Fruit fly (Drosophila melanogaster) Kc167 (cell line): Measurements from ENCODE around the gene Pat1.

Experiments used
- Myc ChIP-seq: fragments of >200 bp; optimal IDR thresholded peaks from 2 replicates; lab custom pipeline; 2017; ENCODE audit warnings: missing external identifiers
- Sin3A ChIP-seq: fragments of >200 bp; optimal IDR thresholded peaks from 2 replicates; lab custom pipeline; 2018; ENCODE audit warnings: missing external identifiers
- h ChIP-seq: fragments of >200 bp; optimal IDR thresholded peaks from 3 replicates; lab custom pipeline; 2018; ENCODE audit warnings: missing external identifiers
- insv ChIP-seq: fragments of >200 bp; optimal IDR thresholded peaks from 3 replicates; lab custom pipeline; 2018; ENCODE audit warnings: missing external identifiers
- psq ChIP-seq: fragments of >200 bp; optimal IDR thresholded peaks from 2 replicates; lab custom pipeline; 2017; ENCODE audit warnings: missing external identifiers
- ttk ChIP-seq: sonication (Bioruptor generic); optimal IDR thresholded peaks from 2 replicates; lab custom pipeline; 2017; ENCODE audit warnings: missing external identifiers

Gene Pat1

DNA sequence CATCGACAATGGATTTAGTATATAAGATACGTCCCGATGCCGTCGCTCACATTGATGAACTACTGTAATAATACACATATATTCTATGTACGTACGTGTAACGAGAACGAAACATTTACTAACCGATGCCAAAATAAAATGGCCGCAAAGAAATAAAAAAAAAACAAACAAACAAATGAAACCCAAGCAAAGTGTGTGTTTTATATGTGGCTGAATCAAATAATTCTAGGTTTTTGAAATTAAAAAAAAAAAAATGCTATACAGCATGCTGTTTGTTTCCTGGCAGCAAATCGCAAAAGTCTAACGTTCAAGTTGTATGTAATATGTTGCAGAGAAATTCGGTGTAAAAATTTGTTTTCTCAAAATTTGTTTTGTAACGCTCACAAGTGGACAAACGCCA, 1.6 kb upstream of the Pat1 start, which contains the start of gene CG17717:
TSS of gene CG17717 (plus strand) at position 301 of the 400 bp plus-strand sequence.
- TF ChIP-seq psq (lab: Kevin White, UChicago) (no peak), Myc (lab: Kevin White, UChicago) (no peak), Sin3A (lab: Kevin White, UChicago) (no peak), h (no peak), insv (lab: Kevin White, UChicago) (no peak), ttk (no peak)

DNA sequence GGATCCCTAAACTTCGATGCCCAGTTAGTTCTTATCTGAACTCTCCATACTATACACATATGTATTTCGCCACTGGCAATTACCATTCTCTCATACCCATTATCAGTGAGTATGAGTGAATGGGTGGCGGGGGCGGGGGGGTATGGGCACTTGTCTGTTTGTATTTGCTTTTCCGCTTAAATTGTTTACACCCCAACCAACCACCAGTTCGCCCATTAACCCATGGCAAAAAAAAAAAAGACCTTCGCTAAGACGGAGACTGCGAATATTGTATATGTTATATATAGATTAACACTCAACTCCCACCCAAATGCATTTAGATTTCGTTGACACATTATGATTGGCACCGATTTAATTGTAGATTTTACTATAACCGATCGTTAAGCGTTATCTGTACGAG, 1.5 kb downstream of the Pat1 start:
- no peak for TF ChIP-seq insv (lab: Kevin White, UChicago)
- TF ChIP-seq h: no peak
- TF ChIP-seq Sin3A (lab: Kevin White, UChicago): no peak
- no peak for TF ChIP-seq psq (lab: Kevin White, UChicago)
- TF ChIP-seq Myc (lab: Kevin White, UChicago): no peak
- TF ChIP-seq ttk: no peak

DNA sequence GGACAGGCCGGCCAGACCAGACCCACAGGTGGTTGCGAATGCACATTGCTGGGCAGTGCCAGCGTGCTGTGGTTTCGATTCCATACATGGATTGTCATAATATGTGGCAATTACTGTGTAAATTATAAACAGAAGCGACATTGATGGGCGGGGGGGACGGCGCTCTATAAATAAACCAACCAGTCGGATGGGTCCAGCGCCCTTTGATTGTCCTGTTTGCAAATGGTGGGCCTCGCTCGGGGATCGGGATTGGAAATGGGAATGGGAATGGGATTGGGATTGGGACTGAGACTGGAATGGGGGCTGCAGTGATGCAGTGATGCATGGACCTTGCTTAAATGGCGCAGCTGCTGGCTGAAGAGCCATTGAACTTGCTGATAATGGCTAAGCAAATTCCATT, 2.2 kb downstream of the Pat1 start:
- TF ChIP-seq Myc (lab: Kevin White, UChicago) (no peak), insv (lab: Kevin White, UChicago) (no peak), psq (lab: Kevin White, UChicago) (no peak), h (no peak), Sin3A (lab: Kevin White, UChicago) (no peak), ttk (no peak)

DNA sequence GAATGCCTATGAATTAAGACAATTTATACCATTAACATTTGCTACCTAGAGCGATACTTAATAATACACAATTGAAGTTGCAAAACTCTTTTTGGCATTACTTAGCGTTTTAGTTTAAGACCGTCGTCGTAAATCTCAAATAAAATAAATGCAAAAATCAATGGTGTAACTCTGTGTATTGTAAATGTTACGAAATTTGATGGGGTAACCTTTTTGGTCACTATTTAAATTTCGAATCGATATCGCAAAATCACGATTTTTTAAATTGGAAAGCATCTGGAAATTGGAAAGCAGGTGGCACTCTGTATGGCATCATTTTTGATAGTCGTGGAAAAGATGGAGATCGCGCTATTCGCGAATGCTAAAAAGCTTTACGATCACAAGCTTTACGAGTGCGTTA, 6.2 kb downstream of the Pat1 start, which contains the start of gene APC7:
TSS of gene APC7 (plus strand) at position 301 of the 400 bp plus-strand sequence.
- TF ChIP-seq Sin3A (lab: Kevin White, UChicago): no peak
- TF ChIP-seq ttk: no peak
- no peak for TF ChIP-seq insv (lab: Kevin White, UChicago)
- no peak for TF ChIP-seq psq (lab: Kevin White, UChicago)
- no peak for TF ChIP-seq Myc (lab: Kevin White, UChicago)
- TF ChIP-seq h: no peak

DNA sequence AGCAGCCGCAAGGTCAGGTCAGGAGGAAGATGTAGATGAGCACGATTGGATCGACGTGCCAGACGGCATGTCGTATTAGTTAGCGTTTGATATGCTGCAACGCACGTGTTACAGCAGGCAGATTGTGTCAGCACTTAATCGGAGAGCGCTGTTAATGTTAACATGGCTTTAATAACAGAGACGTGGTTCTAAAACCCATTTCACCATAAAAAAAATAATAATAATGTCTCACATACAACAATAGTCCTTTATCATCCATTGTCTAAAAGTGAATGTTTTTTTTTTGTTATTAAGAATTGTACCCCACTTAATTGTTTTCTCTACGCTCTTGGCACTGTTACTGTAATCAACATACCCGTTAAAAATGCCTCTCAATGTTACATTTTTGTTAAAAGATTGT, 8.7 kb downstream of the Pat1 start:
- TF ChIP-seq h: no peak
- no peak for TF ChIP-seq insv (lab: Kevin White, UChicago)
- TF ChIP-seq ttk: no peak
- no peak for TF ChIP-seq psq (lab: Kevin White, UChicago)
- no peak for TF ChIP-seq Sin3A (lab: Kevin White, UChicago)
- no peak for TF ChIP-seq Myc (lab: Kevin White, UChicago)

DNA sequence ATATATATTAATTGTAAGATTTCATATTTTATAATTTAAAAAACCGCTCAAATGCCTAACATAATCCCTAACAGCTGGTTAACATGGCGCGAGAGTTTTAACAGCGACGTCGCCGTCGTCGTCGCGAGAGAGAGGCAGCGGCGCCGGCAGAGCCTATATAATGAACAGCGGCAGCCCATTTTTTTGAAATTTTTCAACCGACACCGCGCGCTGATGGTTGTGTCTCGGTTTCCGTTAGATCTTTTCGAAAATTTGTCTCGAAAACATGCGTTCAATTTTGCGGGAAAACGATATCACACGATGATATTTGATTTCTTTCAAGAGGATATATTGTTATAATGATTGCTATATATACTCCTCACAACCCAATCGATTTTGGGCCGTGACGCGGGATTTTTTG, 9.3 kb downstream of the Pat1 start, which contains the start of gene pigs:
TSS of gene pigs (plus strand) at position 183 of the 400 bp plus-strand sequence.
- no peak for TF ChIP-seq psq (lab: Kevin White, UChicago)
- TF ChIP-seq insv (lab: Kevin White, UChicago): no peak
- TF ChIP-seq Myc (lab: Kevin White, UChicago): no peak
- no peak for TF ChIP-seq ttk
- no peak for TF ChIP-seq h
- no peak for TF ChIP-seq Sin3A (lab: Kevin White, UChicago)

DNA sequence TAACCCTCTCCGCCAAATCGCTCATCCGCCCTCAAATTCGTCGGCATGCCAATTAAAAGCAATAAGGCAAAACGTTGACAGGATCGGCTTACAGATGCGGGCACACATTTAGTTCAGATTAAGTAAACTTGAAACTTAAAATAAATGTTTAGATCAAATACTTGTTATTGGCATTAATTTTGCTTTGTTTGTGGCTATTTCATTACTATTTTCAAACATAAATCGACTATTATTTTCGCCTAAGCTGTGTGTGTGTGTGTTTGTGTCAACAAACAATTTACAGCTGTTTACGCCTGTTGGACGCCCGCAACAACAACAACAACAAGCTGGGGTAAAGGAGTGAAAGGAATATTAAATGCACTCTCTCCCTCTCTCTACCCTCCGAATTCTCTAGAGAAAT, 10.6 kb downstream of the Pat1 start:
- TF ChIP-seq Sin3A (lab: Kevin White, UChicago) (no peak), h (no peak), ttk (no peak), insv (lab: Kevin White, UChicago) (no peak), psq (lab: Kevin White, UChicago) (no peak), Myc (lab: Kevin White, UChicago) (no peak)

DNA sequence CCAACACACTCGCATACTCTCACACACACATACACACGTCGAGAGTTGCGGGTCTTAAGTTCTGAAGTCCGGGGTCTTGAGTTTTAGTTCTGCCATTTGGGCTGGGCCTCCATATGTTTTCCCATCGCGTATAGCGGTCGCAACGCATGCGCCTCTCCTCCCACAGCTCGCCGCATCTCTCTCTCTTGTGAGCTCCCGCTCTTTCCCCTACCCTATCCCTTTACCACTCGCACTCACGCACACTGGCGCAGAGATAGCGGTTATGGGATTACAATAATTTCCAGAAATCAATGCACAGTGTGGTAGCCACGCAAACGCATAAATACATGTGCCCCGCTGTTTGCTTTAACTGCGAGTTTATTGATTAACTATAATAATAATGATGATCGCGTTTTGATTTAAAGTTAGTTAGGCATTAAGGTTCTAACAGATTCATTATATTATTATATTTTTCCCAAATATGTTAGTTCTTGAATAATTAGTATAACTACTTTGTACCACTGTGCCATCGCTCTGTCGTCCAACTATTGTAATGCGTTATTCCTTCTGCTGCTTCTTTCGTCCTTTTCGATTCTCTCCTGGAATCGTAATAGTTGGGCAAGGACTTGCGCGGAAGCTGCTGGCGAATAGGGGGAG, 11.2 kb downstream of the Pat1 start:
- TF ChIP-seq insv (lab: Kevin White, UChicago) (no peak), Myc (lab: Kevin White, UChicago) (no peak), Sin3A (lab: Kevin White, UChicago) (no peak), ttk (no peak), h (no peak), psq (lab: Kevin White, UChicago) (no peak)

DNA sequence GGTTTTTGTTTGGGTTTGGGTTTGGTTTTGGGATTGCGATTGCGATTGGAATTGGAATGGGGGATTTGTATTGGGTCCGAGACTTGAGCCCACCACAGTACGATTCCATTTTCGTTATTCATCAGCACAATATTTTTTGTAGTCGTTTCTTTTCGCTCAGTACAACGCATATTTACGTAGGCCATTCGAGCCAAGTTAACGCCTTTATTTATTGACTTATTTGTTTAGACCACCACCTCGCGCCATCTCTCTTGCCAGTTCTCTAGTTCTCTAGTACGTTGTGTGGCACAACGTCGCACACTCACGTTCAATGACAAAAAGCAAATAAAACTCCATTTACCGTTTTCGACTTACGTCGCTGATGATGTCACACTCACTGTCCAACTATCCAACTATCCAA, 14.1 kb downstream of the Pat1 start:
- TF ChIP-seq Sin3A (lab: Kevin White, UChicago) (no peak), h (no peak)

DNA sequence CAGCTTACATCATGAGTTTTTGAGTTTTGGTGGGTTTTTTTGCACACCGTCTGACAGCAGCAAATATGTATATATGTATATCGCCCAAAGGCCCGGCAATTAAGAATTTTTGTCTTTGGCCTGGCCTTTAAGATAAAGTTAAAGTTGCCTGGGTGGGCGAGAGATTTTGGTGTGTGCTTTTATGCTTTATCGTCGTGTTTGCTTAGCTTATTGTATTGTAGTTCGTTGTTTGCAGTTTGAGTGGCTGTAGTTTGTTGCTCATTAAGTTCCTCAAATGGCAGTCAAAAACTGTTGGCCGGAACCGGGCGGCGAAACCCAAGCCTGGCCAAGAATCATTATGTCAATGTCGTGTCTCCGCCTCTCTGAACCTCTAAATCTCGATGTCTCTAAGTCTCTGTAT, 21.3 kb downstream of the Pat1 start:
- TF ChIP-seq insv (lab: Kevin White, UChicago) (no peak), Myc (lab: Kevin White, UChicago) (no peak), Sin3A (lab: Kevin White, UChicago) (no peak), psq (lab: Kevin White, UChicago) (no peak), h (no peak), ttk (no peak)

DNA sequence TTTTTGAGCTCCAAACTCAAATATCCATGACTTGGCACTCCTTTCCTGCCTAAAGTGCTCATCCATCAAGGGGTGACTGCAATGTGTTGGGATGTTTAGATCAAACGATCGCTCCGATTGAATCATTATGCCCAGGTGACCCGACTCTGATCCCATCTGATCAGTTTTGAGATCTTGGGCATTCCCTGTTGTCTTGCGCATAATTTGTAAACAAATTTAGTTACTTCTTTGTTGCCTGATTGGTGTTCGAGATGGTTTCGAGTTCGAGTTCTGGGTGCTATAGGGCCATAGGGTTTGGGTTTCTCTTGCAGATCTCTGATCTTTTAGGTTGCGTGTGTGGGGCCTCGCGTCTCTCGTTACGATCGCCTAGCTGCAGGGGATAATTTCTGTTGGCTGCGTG, 21.9 kb downstream of the Pat1 start:
- no peak for TF ChIP-seq Sin3A (lab: Kevin White, UChicago)
- no peak for TF ChIP-seq psq (lab: Kevin White, UChicago)
- no peak for TF ChIP-seq h
- no peak for TF ChIP-seq insv (lab: Kevin White, UChicago)
- no peak for TF ChIP-seq Myc (lab: Kevin White, UChicago)
- no peak for TF ChIP-seq ttk

DNA sequence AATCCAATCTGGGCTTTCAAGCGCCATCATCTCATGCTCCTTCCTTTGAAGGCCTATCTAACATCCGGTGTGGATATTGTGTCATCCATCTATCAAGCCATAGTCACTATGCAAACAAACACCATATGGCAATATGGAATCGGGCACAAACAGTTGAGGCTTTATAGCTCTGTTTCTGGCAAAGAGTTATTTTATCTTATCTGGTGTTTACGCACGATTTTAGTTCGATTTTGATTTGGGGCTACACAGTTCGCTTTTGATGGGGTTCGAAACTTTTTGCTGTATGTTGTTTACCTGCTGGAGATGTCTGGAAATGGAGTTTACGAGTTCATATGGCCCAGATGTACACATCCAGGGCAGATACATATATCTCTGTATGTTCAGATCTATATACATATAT, 23.0 kb downstream of the Pat1 start:
- TF ChIP-seq Sin3A (lab: Kevin White, UChicago) (no peak), Myc (lab: Kevin White, UChicago) (no peak), psq (lab: Kevin White, UChicago) (no peak), h (no peak), insv (lab: Kevin White, UChicago) (no peak), ttk (no peak)

DNA sequence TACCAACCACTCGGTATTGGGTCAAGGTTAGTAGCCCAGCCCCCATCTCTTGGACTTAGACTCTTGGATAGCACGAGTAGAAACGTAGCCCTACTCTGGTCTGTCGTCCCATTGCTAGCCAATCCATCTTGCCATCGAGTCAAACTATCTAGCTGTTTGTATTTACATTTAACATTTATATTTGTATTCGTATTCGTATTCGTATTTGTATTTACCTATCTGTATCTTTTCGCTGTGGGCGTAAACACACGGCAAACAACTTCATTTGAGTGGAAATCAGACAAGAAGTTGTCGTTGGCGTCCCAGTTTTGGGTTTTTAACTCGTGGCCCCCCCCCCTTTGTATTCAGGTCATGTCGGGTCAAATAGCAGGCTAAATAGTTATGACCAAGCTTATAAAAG, 23.7 kb downstream of the Pat1 start:
- TF ChIP-seq Sin3A (lab: Kevin White, UChicago) (no peak), psq (lab: Kevin White, UChicago) (no peak), Myc (lab: Kevin White, UChicago) (no peak), ttk (no peak), insv (lab: Kevin White, UChicago) (no peak)
